Worm (Caenorhabditis elegans) whole organism, L4 larva: ENCODE measurements around the gene fbxa-78.

ENCODE experiments used
- F26F4.8 ChIP-seq: fragments of 200-800 bp; sonication (Bioruptor generic); conservative IDR thresholded peaks from 2 replicates; pipeline ENCODE4 v1.3.6; 2022; ENCODE audit warnings: missing genetic modification characterization, missing compliant biosample characterization
- F44E2.7 ChIP-seq: fragments of 200-800 bp; sonication (Bioruptor generic); IDR thresholded peaks from 2 replicates; pipeline ENCODE4 v2.1.2; 2022; ENCODE audit warnings: missing genetic modification characterization, missing compliant biosample characterization
- F49E8.2 ChIP-seq: sonication (generic microtip); optimal IDR thresholded peaks from 2 replicates; lab custom pipeline; 2016; ENCODE audit warnings: missing compliant biosample characterization, mild to moderate bottlenecking, missing genetic modification characterization, borderline replicate concordance
- T20F7.1 ChIP-seq: fragments of 200-800 bp; sonication (Bioruptor generic); optimal IDR thresholded peaks from 2 replicates; lab custom pipeline; 2018; ENCODE audit warnings: mild to moderate bottlenecking, missing genetic modification characterization, missing compliant biosample characterization
- ZK337.2 ChIP-seq: fragments of 200-800 bp; sonication (Bioruptor generic); IDR thresholded peaks from 2 replicates; pipeline ENCODE4 v1.3.6; 2022; ENCODE audit warnings: missing genetic modification reagents, missing genetic modification characterization, missing compliant biosample characterization
- ZK546.5 ChIP-seq, 2 experiments: sonication (generic microtip); optimal IDR thresholded peaks; 2 replicates each; lab custom pipeline; 2017; ENCODE audit warnings: missing biosample characterization in 2 of 2, missing genetic modification characterization in 2 of 2
- aha-1 ChIP-seq: fragments of 150-350 bp; peaks from one replicate; lab custom pipeline; 2014; ENCODE audit warnings: missing biosample characterization, missing genetic modification characterization
- aly-2 ChIP-seq: sonication (generic microtip); optimal IDR thresholded peaks from 2 replicates; lab custom pipeline; 2018; ENCODE audit warnings: missing biosample characterization, missing genetic modification characterization
- ceh-28 ChIP-seq: fragments of 150-350 bp; optimal IDR thresholded peaks from 2 replicates; lab custom pipeline; 2014; ENCODE audit warnings: missing biosample characterization, missing genetic modification reagents, missing genetic modification characterization
- ceh-32 ChIP-seq: sonication (generic microtip); optimal IDR thresholded peaks from 2 replicates; lab custom pipeline; 2016; ENCODE audit warnings: mild to moderate bottlenecking, missing genetic modification characterization, missing compliant biosample characterization; ENCODE audit not compliant: poor library complexity
- ceh-44 ChIP-seq: fragments of 200-800 bp; sonication (Bioruptor generic); IDR thresholded peaks from 2 replicates; pipeline ENCODE4 v1.3.6; 2022; ENCODE audit warnings: missing genetic modification reagents, missing genetic modification characterization, missing compliant biosample characterization
- ceh-82 ChIP-seq: sonication (generic microtip); optimal IDR thresholded peaks from 2 replicates; lab custom pipeline; 2017; ENCODE audit warnings: missing biosample characterization, missing genetic modification characterization
- ces-1 ChIP-seq: fragments of 150-350 bp; sonication (generic microtip); optimal IDR thresholded peaks from 4 replicates; lab custom pipeline; 2014; ENCODE audit warnings: missing biosample characterization, missing genetic modification reagents, missing genetic modification characterization
- daf-8 ChIP-seq: fragments of 200-800 bp; sonication (Bioruptor generic); IDR thresholded peaks from 2 replicates; pipeline ENCODE4 v1.3.6; 2022; ENCODE audit warnings: missing genetic modification characterization, missing compliant biosample characterization
- dmd-6 ChIP-seq: fragments of 200-800 bp; sonication (Bioruptor generic); IDR thresholded peaks from 2 replicates; pipeline ENCODE4 v1.3.6; 2022; ENCODE audit warnings: missing genetic modification reagents, missing genetic modification characterization, missing compliant biosample characterization
- duxl-1 ChIP-seq: sonication (generic microtip); optimal IDR thresholded peaks from 2 replicates; lab custom pipeline; 2016; ENCODE audit warnings: mild to moderate bottlenecking, missing genetic modification characterization, moderate library complexity, missing compliant biosample characterization; ENCODE audit not compliant: poor library complexity
- dve-1 ChIP-seq: sonication (generic microtip); optimal IDR thresholded peaks from 2 replicates; lab custom pipeline; 2017; ENCODE audit warnings: antibody characterized with exemption, mild to moderate bottlenecking, missing genetic modification characterization, missing compliant biosample characterization; ENCODE audit not compliant: insufficient read depth
- hif-1 ChIP-seq, 2 experiments: sonication (generic microtip); optimal IDR thresholded peaks; 2 replicates each; lab custom pipeline; 2016 to 2017; ENCODE audit warnings: missing compliant biosample characterization in 2 of 2, missing genetic modification characterization in 2 of 2, missing genetic modification reagents in 2 of 2, missing genotype in 2 of 2, mild to moderate bottlenecking in 1 of 2
- hlh-30 ChIP-seq: sonication (generic microtip); optimal IDR thresholded peaks from 2 replicates; lab custom pipeline; 2017; ENCODE audit warnings: antibody characterized with exemption, mild to moderate bottlenecking, missing genetic modification characterization, missing compliant biosample characterization; ENCODE audit not compliant: insufficient read depth
- jun-1 ChIP-seq: fragments of 150-350 bp; optimal IDR thresholded peaks from 2 replicates; lab custom pipeline; 2014; ENCODE audit warnings: missing biosample characterization, missing genetic modification reagents, missing genetic modification characterization
- lim-7 ChIP-seq: fragments of 200-800 bp; sonication (Bioruptor generic); IDR thresholded peaks from 2 replicates; pipeline ENCODE4 v1.3.6; 2022; ENCODE audit warnings: missing genetic modification characterization, missing compliant biosample characterization
- lin-13 ChIP-seq: fragments of 150-350 bp; optimal IDR thresholded peaks from 2 replicates; lab custom pipeline; 2014; ENCODE audit warnings: missing biosample characterization, missing genetic modification reagents, missing genetic modification characterization
- lin-15B ChIP-seq: fragments of 150-350 bp; sonication (generic microtip); optimal IDR thresholded peaks from 3 replicates; lab custom pipeline; 2014; ENCODE audit warnings: missing biosample characterization, missing genetic modification characterization
- lin-38 ChIP-seq: fragments of 200-800 bp; sonication (Bioruptor generic); IDR thresholded peaks from 2 replicates; pipeline ENCODE4 v1.3.6; 2022; ENCODE audit warnings: missing genetic modification reagents, missing genetic modification characterization, missing compliant biosample characterization
- madf-5 ChIP-seq, 2 experiments: fragments of 200-800 bp; sonication (Bioruptor generic); IDR thresholded peaks; 2 replicates each; pipeline ENCODE4 v1.3.6; 2022; ENCODE audit warnings: missing compliant biosample characterization in 2 of 2, missing genetic modification characterization in 2 of 2
- madf-9 ChIP-seq: fragments of 200-800 bp; sonication (Bioruptor generic); conservative IDR thresholded peaks from 2 replicates; pipeline ENCODE4 v1.3.6; 2022; ENCODE audit warnings: missing genetic modification reagents, missing genetic modification characterization, missing compliant biosample characterization
- mdt-29 ChIP-seq: fragments of 200-800 bp; sonication (Bioruptor generic); IDR thresholded peaks from 2 replicates; pipeline ENCODE4 v1.3.6; 2022; ENCODE audit warnings: missing genetic modification reagents, missing genetic modification characterization, missing compliant biosample characterization
- mes-2 ChIP-seq: sonication (generic microtip); optimal IDR thresholded peaks from 2 replicates; lab custom pipeline; 2016; ENCODE audit warnings: missing genotype, mild to moderate bottlenecking, missing genetic modification characterization, missing compliant biosample characterization; ENCODE audit not compliant: poor library complexity, severe bottlenecking
- mxl-3 ChIP-seq: fragments of 200-800 bp; sonication (Bioruptor generic); optimal IDR thresholded peaks from 2 replicates; lab custom pipeline; 2018; ENCODE audit warnings: mild to moderate bottlenecking, missing genetic modification characterization, missing compliant biosample characterization
- nhr-10 ChIP-seq: fragments of 150-350 bp; optimal IDR thresholded peaks from 2 replicates; lab custom pipeline; 2014; ENCODE audit warnings: missing biosample characterization, missing genetic modification characterization
- nhr-41 ChIP-seq: fragments of 200-800 bp; sonication (Bioruptor generic); IDR thresholded peaks from 2 replicates; pipeline ENCODE4 v1.3.6; 2022; ENCODE audit warnings: missing genetic modification reagents, missing genetic modification characterization, missing compliant biosample characterization
- nhr-42 ChIP-seq: fragments of 200-800 bp; sonication (Bioruptor generic); IDR thresholded peaks from 2 replicates; pipeline ENCODE4 v1.3.6; 2022; ENCODE audit warnings: missing genetic modification characterization, missing compliant biosample characterization
- nhr-6 ChIP-seq: fragments of 150-350 bp; optimal IDR thresholded peaks from 2 replicates; lab custom pipeline; 2014; ENCODE audit warnings: missing biosample characterization, missing genetic modification characterization
- nhr-76 ChIP-seq: fragments of 150-350 bp; optimal IDR thresholded peaks from 2 replicates; lab custom pipeline; 2014; ENCODE audit warnings: missing biosample characterization, missing genetic modification characterization
- php-3 ChIP-seq: fragments of 200-800 bp; sonication (Bioruptor generic); IDR thresholded peaks from 2 replicates; pipeline ENCODE4 v1.3.6; 2022; ENCODE audit warnings: missing genetic modification reagents, missing genetic modification characterization, missing compliant biosample characterization
- pqm-1 ChIP-seq: sonication (generic microtip); optimal IDR thresholded peaks from 2 replicates; lab custom pipeline; 2017; ENCODE audit warnings: missing biosample characterization, missing genetic modification characterization
- rbr-2 ChIP-seq: sonication (generic microtip); optimal IDR thresholded peaks from 2 replicates; lab custom pipeline; 2016; ENCODE audit warnings: missing genotype, missing genetic modification characterization, missing compliant biosample characterization
- saeg-2 ChIP-seq: fragments of 200-800 bp; sonication (Bioruptor generic); IDR thresholded peaks from 2 replicates; pipeline ENCODE4 v1.3.6; 2022; ENCODE audit warnings: missing genetic modification reagents, missing genetic modification characterization, missing compliant biosample characterization
- sdz-12 ChIP-seq: fragments of 200-800 bp; sonication (Bioruptor generic); optimal IDR thresholded peaks from 2 replicates; lab custom pipeline; 2018; ENCODE audit warnings: mild to moderate bottlenecking, missing genetic modification characterization, missing compliant biosample characterization
- set-16 ChIP-seq: fragments of 200-800 bp; sonication (Bioruptor generic); IDR thresholded peaks from 2 replicates; pipeline ENCODE4 v1.3.6; 2022; ENCODE audit warnings: missing genetic modification reagents, missing genetic modification characterization, missing compliant biosample characterization
- snpc-1.2 ChIP-seq: fragments of 200-800 bp; sonication (Bioruptor generic); IDR thresholded peaks from 2 replicates; pipeline ENCODE4 v1.3.6; 2022; ENCODE audit warnings: missing genetic modification reagents, missing genetic modification characterization, missing compliant biosample characterization
- snpc-4 ChIP-seq: fragments of 150-350 bp; optimal IDR thresholded peaks from 2 replicates; lab custom pipeline; 2014; ENCODE audit warnings: missing biosample characterization, missing genetic modification characterization
- spr-3 ChIP-seq: fragments of 200-800 bp; sonication (Bioruptor generic); optimal IDR thresholded peaks from 2 replicates; lab custom pipeline; 2018; ENCODE audit warnings: mild to moderate bottlenecking, missing genetic modification characterization, missing compliant biosample characterization
- tag-97 ChIP-seq: fragments of 200-800 bp; sonication (Bioruptor generic); IDR thresholded peaks from 2 replicates; pipeline ENCODE4 v1.3.6; 2022; ENCODE audit warnings: missing genetic modification characterization, missing compliant biosample characterization
- tra-1 ChIP-seq: fragments of 200-800 bp; sonication (Bioruptor generic); IDR thresholded peaks from 2 replicates; pipeline ENCODE4 v1.3.6; 2022; ENCODE audit warnings: missing genetic modification reagents, missing genetic modification characterization, missing compliant biosample characterization
- unc-62 ChIP-seq, 3 experiments: fragments of 150-350 bp in 1 of 3; sonication (generic microtip); optimal IDR thresholded peaks in 2 of 3; peaks in 1 of 3; 1 replicate in 1 of 3; 2 replicates in 2 of 3; lab custom pipeline; 2014 to 2017; ENCODE audit warnings: missing biosample characterization in 3 of 3, missing genetic modification characterization in 3 of 3, missing genetic modification reagents in 3 of 3, missing genotype in 1 of 3
- zip-11 ChIP-seq: fragments of 200-800 bp; sonication (Bioruptor generic); IDR thresholded peaks from 2 replicates; pipeline ENCODE4 v1.3.6; 2022; ENCODE audit warnings: missing genetic modification characterization, missing compliant biosample characterization

Gene fbxa-78

ce11 chrIII:1220012-1220411 is 38.2 kb downstream of the fbxa-78 start (continued):
- peak; percentile 28 for TF ChIP-seq hlh-30 (tag; lab: Kevin White, UChicago)
- peak; percentile 47 for TF ChIP-seq pqm-1
- TF ChIP-seq tag-97 (GFP tag; lab: Robert Waterston, UW), result no peak
- no peak for TF ChIP-seq lim-7
- no peak for TF ChIP-seq mdt-29 (GFP tag; lab: Robert Waterston, UW)
- no peak for TF ChIP-seq ZK337.2 (GFP tag; lab: Robert Waterston, UW)
- no peak for TF ChIP-seq ceh-28
- no peak for TF ChIP-seq snpc-4
- peak; percentile 61 for TF ChIP-seq php-3 (GFP tag; lab: Robert Waterston, UW)
- TF ChIP-seq snpc-1.2 (GFP tag; lab: Robert Waterston, UW), result no peak
- no peak for TF ChIP-seq zip-11 (GFP tag; lab: Robert Waterston, UW)
- no peak for TF ChIP-seq jun-1
- TF ChIP-seq saeg-2 (GFP tag; lab: Robert Waterston, UW), result no peak

DNA sequence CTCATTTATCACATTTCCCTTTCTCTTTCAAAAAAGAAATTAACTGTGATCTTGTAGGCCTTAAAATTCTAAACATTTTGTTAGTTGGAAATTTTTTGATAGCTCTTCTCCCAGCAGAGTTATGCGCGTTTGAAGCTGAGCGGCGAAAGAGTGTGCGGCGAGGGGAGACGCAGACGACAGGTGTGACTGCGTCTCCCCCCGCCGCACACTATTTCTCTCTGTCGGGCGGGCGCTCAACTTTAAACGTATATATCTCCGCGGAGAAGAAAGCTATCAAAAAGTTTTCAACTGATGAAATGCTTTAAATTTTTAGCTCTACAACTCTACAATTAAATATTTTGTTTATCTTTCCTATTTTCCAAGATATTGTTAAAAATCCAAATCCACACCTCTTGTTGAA is 39.3 kb downstream of the fbxa-78 start:
- TF ChIP-seq aha-1 (peak; percentile 64), lin-38 (GFP tag; lab: Robert Waterston, UW) (peak; percentile 13), nhr-41 (GFP tag; lab: Robert Waterston, UW) (no peak)

ce11 chrIII:1218221-1218620 is 40.0 kb downstream of the fbxa-78 start:
- TF ChIP-seq rbr-2 (peak; percentile 38), daf-8 (GFP tag; lab: Robert Waterston, UW) (no peak), ceh-44 (no peak), aly-2 (tag; lab: Kevin White, UChicago) (no peak), unc-62 (GFP tag; optimal IDR thresholded peaks at IDR 0.05 in 1 of 2; lab: Kevin White, UChicago) (peak in 1 of 2 experiments; percentile 36), unc-62 (tag; optimal IDR thresholded peaks at IDR 0.05; lab: Kevin White, UChicago) (no peak), lin-13 (GFP tag; lab: Kevin White, UChicago) (peak; percentile 55), nhr-76 (tag; lab: Kevin White, UChicago) (no peak), ces-1 (no peak), dmd-6 (no peak; the same call in 1 of the 2 replicates), hif-1 (tag; optimal IDR thresholded peaks at IDR 0.05; lab: Kevin White, UChicago) (peak in 1 of 2 experiments; percentile 22), F44E2.7 (GFP tag; lab: Robert Waterston, UW) (no peak), ceh-32 (tag; lab: Kevin White, UChicago) (no peak), lin-15B (tag; lab: Kevin White, UChicago) (no peak), F26F4.8 (GFP tag; lab: Robert Waterston, UW) (no peak), mes-2 (tag; lab: Kevin White, UChicago) (peak; percentile 72), tra-1 (GFP tag; lab: Robert Waterston, UW) (no peak), mxl-3 (no peak), nhr-42 (0 out of 2 replicates have a peak, but pooled peaks have one; percentile 7), saeg-2 (GFP tag; lab: Robert Waterston, UW) (no peak), ZK337.2 (GFP tag; lab: Robert Waterston, UW) (no peak), dve-1 (tag; lab: Kevin White, UChicago) (peak; percentile 3), lin-38 (GFP tag; lab: Robert Waterston, UW) (peak; percentile 65), nhr-10 (tag; lab: Kevin White, UChicago) (no peak), madf-9 (GFP tag; lab: Robert Waterston, UW) (no peak), ceh-82 (tag; lab: Kevin White, UChicago) (no peak), jun-1 (no peak), T20F7.1 (no peak), tag-97 (GFP tag; lab: Robert Waterston, UW) (no peak), ZK546.5 (tag; optimal IDR thresholded peaks at IDR 0.05; lab: Kevin White, UChicago) (no peak), duxl-1 (tag; lab: Kevin White, UChicago) (no peak), php-3 (GFP tag; lab: Robert Waterston, UW) (no peak), spr-3 (peak; percentile 8), madf-5 (GFP tag; IDR thresholded peaks at IDR 0.05; lab: Robert Waterston, UW) (no peak), F49E8.2 (tag; lab: Kevin White, UChicago) (no peak), sdz-12 (no peak), set-16 (GFP tag; lab: Robert Waterston, UW) (peak; percentile 66), nhr-6 (tag; lab: Kevin White, UChicago) (no peak)
